Worm (Caenorhabditis elegans): Measurements from ENCODE around the gene F23B12.4.

Gene F23B12.4

ce11 chrV:14448669-14449068 is 7.7 kb downstream of the F23B12.4 start:
- TF ChIP-seq nhr-21 (tag; optimal IDR thresholded peaks at IDR 0.05) (peak; percentile 35), ztf-1 (GFP tag; conservative IDR thresholded peaks at IDR 0.05) (no peak), unc-62 (GFP tag; optimal IDR thresholded peaks at IDR 0.05) (no peak)

DNA sequence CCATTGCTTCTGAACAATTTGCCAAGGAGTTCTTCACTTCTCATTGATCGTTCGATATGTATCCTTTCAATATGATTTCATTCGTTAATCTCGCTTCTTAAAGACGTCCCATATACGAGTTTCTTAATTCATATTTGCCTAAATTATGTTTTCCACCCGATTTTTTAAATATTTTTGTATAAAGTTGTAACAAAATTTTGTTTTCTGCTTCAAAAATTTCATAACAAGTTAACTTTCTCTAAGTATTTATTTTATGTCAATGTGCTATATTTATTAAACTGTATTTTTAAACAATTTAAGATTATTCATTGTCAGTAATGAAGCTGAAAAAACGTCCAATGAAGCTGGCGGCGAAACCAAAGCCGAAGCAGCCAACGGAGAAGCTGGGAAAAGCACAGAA is 8.5 kb downstream of the F23B12.4 start, which contains the start of gene F23B12.7:
Gene F23B12.7, plus strand, starts transcription at position 301 of the 400 bp plus-strand sequence.
- no peak for TF ChIP-seq alr-1 (tag; optimal IDR thresholded peaks at IDR 0.05)
- TF ChIP-seq ceh-16 (tag; optimal IDR thresholded peaks at IDR 0.05): no peak
- no peak for TF ChIP-seq nhr-10 (tag; optimal IDR thresholded peaks at IDR 0.05)
- no peak for TF ChIP-seq sma-9 (GFP tag; optimal IDR thresholded peaks at IDR 0.05)
- no peak for TF ChIP-seq sma-9 (tag; optimal IDR thresholded peaks at IDR 0.05)
- TF ChIP-seq crh-2 (tag; optimal IDR thresholded peaks at IDR 0.05): no peak
- TF ChIP-seq sem-4 (tag; optimal IDR thresholded peaks at IDR 0.05): no peak
- TF ChIP-seq fos-1 (tag; optimal IDR thresholded peaks at IDR 0.05): no peak
- no peak for TF ChIP-seq nhr-23 (tag; optimal IDR thresholded peaks at IDR 0.05)

DNA sequence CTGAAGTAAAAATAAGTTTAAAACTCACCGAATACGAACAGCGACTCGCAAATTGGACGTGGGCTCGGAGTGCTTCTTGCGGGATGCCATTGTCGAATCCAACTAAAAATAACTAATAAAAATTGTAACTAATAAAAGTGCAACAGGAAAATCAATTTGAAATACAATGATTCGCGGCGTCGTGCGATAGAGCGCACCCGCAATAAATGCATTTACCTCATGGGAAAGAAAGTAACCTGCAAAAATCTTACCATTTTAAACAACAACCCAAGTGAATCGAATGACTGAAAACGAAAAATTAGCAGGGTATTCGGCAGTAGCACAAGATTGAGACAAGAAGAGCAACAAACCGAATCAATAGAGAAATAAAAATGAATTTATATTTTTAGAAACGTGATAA is 15.7 kb downstream of the F23B12.4 start, which contains the start of gene bmk-1:
Gene bmk-1, minus strand, starts transcription at position 359 of the 400 bp plus-strand sequence.
- TF ChIP-seq gmeb-1 (tag; optimal IDR thresholded peaks at IDR 0.05) (peak; percentile 70), sem-4 (tag; optimal IDR thresholded peaks at IDR 0.05) (no peak)

- TF ChIP-seq nhr-23 (tag; optimal IDR thresholded peaks at IDR 0.05): no peak
- no peak for TF ChIP-seq R02D3.7 (tag; optimal IDR thresholded peaks at IDR 0.05)
- TF ChIP-seq nhr-21 (tag; optimal IDR thresholded peaks at IDR 0.05): no peak
- no peak for TF ChIP-seq aly-2 (tag; optimal IDR thresholded peaks at IDR 0.05)
- no peak for TF ChIP-seq crh-2 (tag; optimal IDR thresholded peaks at IDR 0.05)
- no peak for TF ChIP-seq lin-39 (tag; optimal IDR thresholded peaks at IDR 0.05)
- no peak for TF ChIP-seq unc-39 (tag; optimal IDR thresholded peaks at IDR 0.05)
- no peak for TF ChIP-seq sma-3 (GFP tag; optimal IDR thresholded peaks at IDR 0.05)
- TF ChIP-seq nhr-25 (tag; optimal IDR thresholded peaks at IDR 0.05): no peak
These were observed 16.1 kb downstream of the F23B12.4 start, which contains the start of gene coh-3 for ce11 chrV:14457070-14457469. TSS of gene coh-3 (plus strand) at chrV:14457422.

DNA sequence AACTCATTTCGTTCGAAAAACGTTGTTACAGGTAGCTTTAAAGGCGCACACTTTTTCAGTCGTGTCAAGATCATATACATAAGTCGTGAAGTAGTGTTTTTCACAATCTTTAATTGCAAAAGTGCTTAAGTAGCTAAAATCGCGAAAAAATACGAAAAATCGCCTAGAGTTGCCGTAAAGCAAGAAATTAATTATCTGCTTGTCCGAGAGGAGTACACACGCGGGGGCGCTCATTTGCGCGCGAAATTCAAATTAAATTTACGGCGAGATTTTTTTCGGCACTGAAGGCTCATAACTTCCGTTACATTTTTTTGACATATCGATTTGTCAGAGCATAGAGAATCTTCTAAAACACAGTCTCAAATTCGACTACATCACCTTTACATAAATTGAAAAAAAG is 19.2 kb downstream of the F23B12.4 start:
- TF ChIP-seq ceh-16 (tag; optimal IDR thresholded peaks at IDR 0.05) (no peak), nhr-129 (tag; optimal IDR thresholded peaks at IDR 0.05) (no peak), lsy-2 (tag; optimal IDR thresholded peaks at IDR 0.05) (no peak), nhr-6 (tag; optimal IDR thresholded peaks at IDR 0.05) (no peak), mab-5 (tag; optimal IDR thresholded peaks at IDR 0.05) (no peak), unc-62 (GFP tag; optimal IDR thresholded peaks at IDR 0.05) (no peak), R02D3.7 (tag; optimal IDR thresholded peaks at IDR 0.05) (no peak), crh-2 (tag; optimal IDR thresholded peaks at IDR 0.05) (no peak)

ce11 chrV:14460615-14461102 is 19.7 kb downstream of the F23B12.4 start, which contains the start of gene F08H9.2:
TSS of gene F08H9.2 (plus strand) at chrV:14460665.
- no peak for TF ChIP-seq dmd-4 (tag; optimal IDR thresholded peaks at IDR 0.05)
- TF ChIP-seq egl-27 (tag; optimal IDR thresholded peaks at IDR 0.05): no peak
- no peak for TF ChIP-seq unc-62 (GFP tag; optimal IDR thresholded peaks at IDR 0.05)
- TF ChIP-seq lin-39 (tag; optimal IDR thresholded peaks at IDR 0.05): no peak
- TF ChIP-seq lin-11 (tag; optimal IDR thresholded peaks at IDR 0.05): no peak
- no peak for TF ChIP-seq gmeb-1 (tag; optimal IDR thresholded peaks at IDR 0.05)
- TF ChIP-seq ZK546.5 (tag; optimal IDR thresholded peaks at IDR 0.05): no peak
- no peak for TF ChIP-seq ztf-4 (tag; optimal IDR thresholded peaks at IDR 0.05)
- TF ChIP-seq nhr-23 (tag; optimal IDR thresholded peaks at IDR 0.05): no peak
- no peak for TF ChIP-seq unc-55 (GFP tag; optimal IDR thresholded peaks at IDR 0.05)
- TF ChIP-seq ceh-82 (tag; optimal IDR thresholded peaks at IDR 0.05): no peak
- TF ChIP-seq nhr-10 (tag; optimal IDR thresholded peaks at IDR 0.05): no peak
- TF ChIP-seq sma-9 (GFP tag; optimal IDR thresholded peaks at IDR 0.05): no peak
- TF ChIP-seq sma-9 (tag; optimal IDR thresholded peaks at IDR 0.05): no peak
- TF ChIP-seq elt-1 (tag; optimal IDR thresholded peaks at IDR 0.05): no peak
- TF ChIP-seq unc-39 (tag; optimal IDR thresholded peaks at IDR 0.05): no peak
- TF ChIP-seq ztf-11 (tag; optimal IDR thresholded peaks at IDR 0.05): no peak
- TF ChIP-seq sma-3 (GFP tag; optimal IDR thresholded peaks at IDR 0.05): no peak
- no peak for TF ChIP-seq snpc-4 (tag; optimal IDR thresholded peaks at IDR 0.05)
